Worm (Caenorhabditis elegans) whole organism, mixed stage, embryonic: ENCODE data around the gene qui-1.
A peak's percentile ranks its signal among the peaks of the same experiment; 100 is the strongest.

ENCODE experiments used
- ces-1 ChIP-seq: fragments of 150-350 bp; optimal IDR thresholded peaks from 2 replicates; lab custom pipeline; 2014; ENCODE audit warnings: missing biosample characterization, missing genetic modification reagents, missing genetic modification characterization
- flh-1 ChIP-seq: fragments of 200-800 bp; sonication (Bioruptor generic); optimal IDR thresholded peaks from 2 replicates; lab custom pipeline; 2018; ENCODE audit warnings: mild to moderate bottlenecking, missing genetic modification characterization, moderate library complexity, missing compliant biosample characterization
- ham-2 ChIP-seq: fragments of 200-800 bp; sonication (Bioruptor generic); optimal IDR thresholded peaks from 2 replicates; lab custom pipeline; 2018; ENCODE audit warnings: mild to moderate bottlenecking, missing genetic modification characterization, missing compliant biosample characterization
- nhr-12 ChIP-seq: fragments of 150-350 bp; optimal IDR thresholded peaks from 2 replicates; lab custom pipeline; 2014; ENCODE audit warnings: missing biosample characterization, missing genetic modification characterization
- snpc-4 ChIP-seq: fragments of 150-350 bp; optimal IDR thresholded peaks from 2 replicates; lab custom pipeline; 2014; ENCODE audit warnings: missing biosample characterization, missing genetic modification characterization
- sptf-1 ChIP-seq: sonication (generic microtip); optimal IDR thresholded peaks from 2 replicates; lab custom pipeline; 2017; ENCODE audit warnings: mild to moderate bottlenecking, missing genetic modification characterization, moderate library complexity, missing compliant biosample characterization
- unc-62 ChIP-seq: fragments of 150-350 bp; optimal IDR thresholded peaks from 2 replicates; lab custom pipeline; 2014; ENCODE audit warnings: missing biosample characterization, missing genetic modification reagents, missing genetic modification characterization

DNA sequence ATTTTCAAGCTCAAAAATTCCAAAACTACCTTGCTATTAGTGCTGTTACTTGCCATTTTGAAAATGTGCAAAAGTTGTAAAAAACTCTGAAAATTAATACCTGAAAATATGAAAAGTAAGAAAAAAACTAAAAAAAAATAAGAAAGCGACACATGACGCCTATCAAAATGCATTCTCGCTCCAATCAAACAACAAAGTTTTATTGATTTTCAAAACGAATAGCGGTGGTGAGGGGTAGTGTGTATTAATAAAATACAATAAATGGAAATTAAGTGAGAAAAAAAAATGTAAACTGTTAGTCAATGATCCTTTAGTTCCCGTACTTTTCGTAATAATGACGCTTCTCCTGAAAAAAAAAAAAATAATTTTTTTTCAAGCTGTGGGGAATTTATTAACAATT, 39.9 kb upstream of the qui-1 start, which contains the start of gene dcap-2:
- no peak for TF ChIP-seq flh-1 (GFP tag; lab: Kevin White, UChicago)
- no peak for TF ChIP-seq unc-62 (GFP tag; lab: Kevin White, UChicago)
- TF ChIP-seq snpc-4, result no peak
- peak; percentile 32 for TF ChIP-seq ces-1 (GFP tag; lab: Kevin White, UChicago)
- TF ChIP-seq sptf-1 (tag; lab: Kevin White, UChicago), result no peak
- no peak for TF ChIP-seq ham-2 (GFP tag; lab: Kevin White, UChicago)
- TF ChIP-seq nhr-12 (tag; lab: Kevin White, UChicago), result no peak
